Worm (Caenorhabditis elegans) whole organism, L2 larva: Measurements from ENCODE around the gene pdi-2.

Source experiments
- F13H6.1 ChIP-seq: sonication (generic microtip); optimal IDR thresholded peaks from 2 replicates; lab custom pipeline; 2016; ENCODE audit warnings: missing genetic modification characterization, missing compliant biosample characterization
- aly-2 ChIP-seq: fragments of 150-350 bp; optimal IDR thresholded peaks from 2 replicates; lab custom pipeline; 2014; ENCODE audit warnings: missing biosample characterization, missing genetic modification characterization
- ama-1 ChIP-seq: fragments of 150-350 bp; optimal IDR thresholded peaks from 2 replicates; lab custom pipeline; 2018; ENCODE audit warnings: inconsistent platforms
- ceh-82 ChIP-seq: fragments of 150-350 bp; optimal IDR thresholded peaks from 2 replicates; lab custom pipeline; 2014; ENCODE audit warnings: missing biosample characterization, missing genetic modification characterization
- lin-13 ChIP-seq: fragments of 150-350 bp; optimal IDR thresholded peaks from 2 replicates; lab custom pipeline; 2014; ENCODE audit warnings: missing biosample characterization, missing genetic modification reagents, missing genetic modification characterization
- lsy-2 ChIP-seq, 2 experiments: fragments of 150-350 bp in 1 of 2; sonication (generic microtip) in 1 of 2; optimal IDR thresholded peaks; 2 replicates each; lab custom pipeline; 2014 to 2017; ENCODE audit warnings: missing biosample characterization in 2 of 2, missing genetic modification characterization in 2 of 2
- nhr-11 ChIP-seq: fragments of 150-350 bp; optimal IDR thresholded peaks from 2 replicates; lab custom pipeline; 2014; ENCODE audit warnings: missing biosample characterization, missing genetic modification characterization
- nhr-25 ChIP-seq: fragments of 150-350 bp; sonication (generic microtip); optimal IDR thresholded peaks from 3 replicates; lab custom pipeline; 2014; ENCODE audit warnings: missing biosample characterization, missing genetic modification characterization
- nhr-77 ChIP-seq: fragments of 150-350 bp; optimal IDR thresholded peaks from 2 replicates; lab custom pipeline; 2014; ENCODE audit warnings: missing biosample characterization, missing genetic modification characterization
- skn-1 ChIP-seq: sonication (generic microtip); optimal IDR thresholded peaks from 2 replicates; lab custom pipeline; 2017; ENCODE audit warnings: missing biosample characterization, missing genetic modification characterization
- sma-3 ChIP-seq: sonication (generic microtip); optimal IDR thresholded peaks from 2 replicates; lab custom pipeline; 2016; ENCODE audit warnings: missing genetic modification reagents, missing genetic modification characterization, missing compliant biosample characterization
- unc-62 ChIP-seq: fragments of 150-350 bp; optimal IDR thresholded peaks from 2 replicates; lab custom pipeline; 2014; ENCODE audit warnings: missing biosample characterization, missing genetic modification reagents, missing genetic modification characterization
- ztf-11 ChIP-seq: sonication (generic microtip); optimal IDR thresholded peaks from 2 replicates; lab custom pipeline; 2017; ENCODE audit warnings: missing biosample characterization, missing genetic modification characterization

ce11 chrX:4571137-4571536, 47.2 kb downstream of the pdi-2 start, which contains the start of gene amt-1:
- TF ChIP-seq ztf-11, result no peak
- no peak for TF ChIP-seq lin-13 (GFP tag; lab: Kevin White, UChicago)
- no peak for TF ChIP-seq sma-3 (GFP tag; lab: Kevin White, UChicago)
- no peak for TF ChIP-seq skn-1 (tag; lab: Kevin White, UChicago)
- no peak for TF ChIP-seq F13H6.1
- no peak for TF ChIP-seq lsy-2 (tag; optimal IDR thresholded peaks at IDR 0.05; lab: Kevin White, UChicago)
- TF ChIP-seq nhr-11 (tag; lab: Kevin White, UChicago), result no peak
- TF ChIP-seq ama-1 (lab: Kevin White, UChicago), result no peak
- no peak for TF ChIP-seq unc-62 (GFP tag; lab: Kevin White, UChicago)
- no peak for TF ChIP-seq nhr-25
- no peak for TF ChIP-seq ceh-82 (tag; lab: Kevin White, UChicago)
- no peak for TF ChIP-seq aly-2 (tag; lab: Kevin White, UChicago)
- TF ChIP-seq nhr-77, result no peak
